Worm (Caenorhabditis elegans) whole organism, L4/young adult: ENCODE results near the gene cylc-1.

Experiments
- W03F9.2 ChIP-seq: fragments of 150-350 bp; optimal IDR thresholded peaks from 2 replicates; lab custom pipeline; 2014; ENCODE audit warnings: missing biosample characterization, missing genetic modification characterization
- dao-5 ChIP-seq: sonication (generic microtip); optimal IDR thresholded peaks from 2 replicates; lab custom pipeline; 2016; ENCODE audit warnings: missing genotype, missing genetic modification characterization, moderate library complexity, missing compliant biosample characterization
- him-1 ChIP-seq: sonication (generic microtip); optimal IDR thresholded peaks from 2 replicates; lab custom pipeline; 2016; ENCODE audit warnings: missing genotype, missing genetic modification reagents, missing genetic modification characterization, missing compliant biosample characterization

ce11 chrIV:5186480-5187205, 38.9 kb downstream of the cylc-1 start, which contains the start of the genes W03F8.6 and mtrf-1L:
- no peak for TF ChIP-seq him-1 (tag; lab: Kevin White, UChicago)
- TF ChIP-seq W03F9.2 (tag; lab: Kevin White, UChicago), result no peak
- TF ChIP-seq dao-5, result no peak
